Worm (Caenorhabditis elegans) whole organism, young adult: ENCODE data around the gene F54E12.2.
A peak's percentile ranks its signal among the peaks of the same experiment; 100 is the strongest.
"Not testable (repeated sequence)": the region's sequence is repeated elsewhere in the genome, so short reads cannot be mapped to it uniquely, and the experiment has no call there.

Source experiments
- chd-7 ChIP-seq: sonication (generic microtip); optimal IDR thresholded peaks from 2 replicates; lab custom pipeline; 2016; ENCODE audit warnings: mild to moderate bottlenecking, missing genetic modification characterization, moderate library complexity, missing compliant biosample characterization
- egl-18 ChIP-seq: fragments of 200-800 bp; sonication (Bioruptor generic); IDR thresholded peaks from 2 replicates; pipeline ENCODE4 v1.3.6; 2022; ENCODE audit warnings: missing genetic modification reagents, missing genetic modification characterization, missing compliant biosample characterization
- lin-35 ChIP-seq, 3 experiments: fragments of 150-350 bp in 2 of 3; sonication (generic microtip) in 1 of 3; optimal IDR thresholded peaks; 2 replicates each; lab custom pipeline; 2014 to 2018; ENCODE audit warnings: missing biosample characterization in 3 of 3, missing genetic modification characterization in 3 of 3, missing genetic modification reagents in 3 of 3
- lir-1 ChIP-seq: fragments of 200-800 bp; sonication (Bioruptor generic); conservative IDR thresholded peaks from 2 replicates; pipeline ENCODE4 v1.3.6; 2022; ENCODE audit warnings: missing genetic modification reagents, missing genetic modification characterization, missing compliant biosample characterization
- mxl-1 ChIP-seq: sonication (generic microtip); optimal IDR thresholded peaks from 2 replicates; lab custom pipeline; 2016; ENCODE audit warnings: missing genetic modification characterization, missing compliant biosample characterization
- nhr-27 ChIP-seq: fragments of 200-800 bp; sonication (Bioruptor generic); optimal IDR thresholded peaks from 2 replicates; lab custom pipeline; 2018; ENCODE audit warnings: mild to moderate bottlenecking, missing genetic modification characterization, moderate library complexity, missing compliant biosample characterization
- pha-4 ChIP-seq: fragments of 150-350 bp; sonication (generic microtip); optimal IDR thresholded peaks from 2 replicates; lab custom pipeline; 2014; ENCODE audit warnings: missing biosample characterization, missing genetic modification reagents, missing genetic modification characterization
- rcor-1 ChIP-seq: fragments of 200-800 bp; sonication (Bioruptor generic); IDR thresholded peaks from 2 replicates; pipeline ENCODE4 v1.3.6; 2022; ENCODE audit warnings: missing genetic modification reagents, missing genetic modification characterization, missing compliant biosample characterization
- snpc-1.1 ChIP-seq: sonication (generic microtip); optimal IDR thresholded peaks from 2 replicates; lab custom pipeline; 2017; ENCODE audit warnings: missing genetic modification characterization, mild to moderate bottlenecking, missing compliant biosample characterization, antibody characterized with exemption, moderate library complexity, missing genotype, missing genetic modification reagents; ENCODE audit not compliant: insufficient read depth
- snpc-4 ChIP-seq, 5 experiments: fragments of 150-350 bp in 1 of 5; sonication (generic microtip) in 4 of 5; optimal IDR thresholded peaks; 2 replicates each; lab custom pipeline; 2014 to 2018; ENCODE audit warnings: missing genetic modification characterization in 5 of 5, missing biosample characterization in 3 of 5, antibody characterized with exemption in 2 of 5, mild to moderate bottlenecking in 2 of 5, missing compliant biosample characterization in 2 of 5, missing genotype in 2 of 5, moderate library complexity in 2 of 5, missing genetic modification reagents in 1 of 5
- unc-130 ChIP-seq: sonication (generic microtip); optimal IDR thresholded peaks from 2 replicates; lab custom pipeline; 2016; ENCODE audit warnings: missing genetic modification reagents, missing genetic modification characterization, missing compliant biosample characterization
- unc-62 ChIP-seq: fragments of 150-350 bp; optimal IDR thresholded peaks from 2 replicates; lab custom pipeline; 2014; ENCODE audit warnings: missing biosample characterization, missing genetic modification reagents, missing genetic modification characterization

DNA sequence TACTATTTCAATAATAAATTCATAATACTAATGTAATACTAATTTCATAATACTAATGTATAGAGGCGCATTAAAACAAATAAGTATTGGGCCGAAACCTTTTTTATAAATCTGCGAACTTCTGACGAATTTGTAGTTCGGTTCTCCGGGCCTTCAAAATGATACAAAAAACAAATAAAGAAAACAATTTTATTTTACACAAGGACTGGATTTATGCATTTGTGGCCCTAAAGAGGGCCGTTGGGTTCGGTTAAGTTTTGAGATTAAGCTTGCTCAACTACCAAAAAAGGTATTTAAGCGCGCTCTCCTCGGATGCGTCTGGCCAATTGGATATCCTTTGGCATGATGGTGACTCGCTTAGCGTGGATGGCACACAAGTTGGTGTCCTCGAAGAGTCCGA is 576 bp upstream of the F54E12.2 start:
- TF ChIP-seq pha-4 (tag; lab: Kevin White, UChicago); chd-7; lin-35 (GFP tag; optimal IDR thresholded peaks at IDR 0.05; lab: Kevin White, UChicago); unc-130; lir-1 (GFP tag; lab: Robert Waterston, UW); snpc-1.1 (tag; lab: Kevin White, UChicago); egl-18 (GFP tag; lab: Robert Waterston, UW); mxl-1 (tag; lab: Kevin White, UChicago); snpc-4 (GFP tag; optimal IDR thresholded peaks at IDR 0.05; lab: Kevin White, UChicago); snpc-4 (tag; optimal IDR thresholded peaks at IDR 0.05; lab: Kevin White, UChicago); nhr-27 (tag; lab: Kevin White, UChicago); unc-62 (GFP tag; lab: Kevin White, UChicago): not testable (repeated sequence)
- peak; percentile 55 for TF ChIP-seq rcor-1 (GFP tag; lab: Robert Waterston, UW)
